Worm (Caenorhabditis elegans) whole organism, young adult: Measurements from ENCODE around the gene F53C11.9.
A peak's percentile ranks its signal among the peaks of the same experiment; 100 is the strongest.

ENCODE experiments used
- B0019.2 ChIP-seq: fragments of 200-800 bp; sonication (Bioruptor generic); conservative IDR thresholded peaks from 2 replicates; pipeline ENCODE4 v1.3.6; 2022; ENCODE audit warnings: missing genetic modification reagents, missing genetic modification characterization, missing compliant biosample characterization
- D2030.7 ChIP-seq: fragments of 200-800 bp; sonication (Bioruptor generic); IDR thresholded peaks from 2 replicates; pipeline ENCODE4 v1.3.6; 2022; ENCODE audit warnings: missing genetic modification reagents, missing genetic modification characterization, missing compliant biosample characterization
- F23B12.7 ChIP-seq: sonication (generic microtip); optimal IDR thresholded peaks from 2 replicates; lab custom pipeline; 2017; ENCODE audit warnings: missing genetic modification characterization, mild to moderate bottlenecking, missing compliant biosample characterization, antibody characterized with exemption, moderate library complexity; ENCODE audit not compliant: insufficient read depth
- F37B4.10 ChIP-seq: fragments of 200-800 bp; sonication (Bioruptor generic); IDR thresholded peaks from 2 replicates; pipeline ENCODE4 v1.3.6; 2022; ENCODE audit warnings: missing genetic modification characterization, missing compliant biosample characterization
- F39B2.1 ChIP-seq: fragments of 200-800 bp; sonication (Bioruptor generic); IDR thresholded peaks from 2 replicates; pipeline ENCODE4 v1.3.6; 2022; ENCODE audit warnings: missing genetic modification reagents, missing genetic modification characterization, missing compliant biosample characterization
- F57C9.4 ChIP-seq: sonication (generic microtip); optimal IDR thresholded peaks from 2 replicates; lab custom pipeline; 2017; ENCODE audit warnings: mild to moderate bottlenecking, missing genetic modification characterization, missing compliant biosample characterization
- T07F8.4 ChIP-seq: sonication (generic microtip); optimal IDR thresholded peaks from 2 replicates; lab custom pipeline; 2016; ENCODE audit warnings: mild to moderate bottlenecking, missing genetic modification characterization, moderate library complexity, missing compliant biosample characterization
- T26A5.8 ChIP-seq: sonication (generic microtip); optimal IDR thresholded peaks from 2 replicates; lab custom pipeline; 2016; ENCODE audit warnings: missing genetic modification characterization, missing compliant biosample characterization
- Y56A3A.18 ChIP-seq: fragments of 200-800 bp; sonication (Bioruptor generic); IDR thresholded peaks from 2 replicates; pipeline ENCODE4 v1.3.6; 2022; ENCODE audit warnings: missing genetic modification reagents, missing genetic modification characterization, missing compliant biosample characterization
- aptf-2 ChIP-seq: fragments of 200-800 bp; sonication (Bioruptor generic); conservative IDR thresholded peaks from 2 replicates; pipeline ENCODE4 v1.3.6; 2022; ENCODE audit warnings: missing genetic modification reagents, missing genetic modification characterization, missing compliant biosample characterization
- attf-5 ChIP-seq: fragments of 200-800 bp; sonication (Bioruptor generic); optimal IDR thresholded peaks from 2 replicates; lab custom pipeline; 2018; ENCODE audit warnings: mild to moderate bottlenecking, missing genetic modification characterization, missing compliant biosample characterization
- bed-1 ChIP-seq: fragments of 200-800 bp; sonication (Bioruptor generic); IDR thresholded peaks from 2 replicates; pipeline ENCODE4 v1.3.6; 2022; ENCODE audit warnings: missing genetic modification reagents, missing genetic modification characterization, missing compliant biosample characterization
- ceh-40 ChIP-seq: fragments of 200-800 bp; sonication (Bioruptor generic); IDR thresholded peaks from 2 replicates; pipeline ENCODE4 v1.3.6; 2022; ENCODE audit warnings: missing genetic modification characterization, missing compliant biosample characterization
- dpff-1 ChIP-seq: sonication (generic microtip); optimal IDR thresholded peaks from 2 replicates; lab custom pipeline; 2017; ENCODE audit warnings: mild to moderate bottlenecking, missing genetic modification characterization, missing compliant biosample characterization
- dpl-1 ChIP-seq: fragments of 150-350 bp; optimal IDR thresholded peaks from 2 replicates; lab custom pipeline; 2014; ENCODE audit warnings: missing biosample characterization, missing genetic modification reagents, missing genetic modification characterization
- efl-1 ChIP-seq: fragments of 150-350 bp; optimal IDR thresholded peaks from 2 replicates; lab custom pipeline; 2014; ENCODE audit warnings: missing biosample characterization, missing genetic modification reagents, missing genetic modification characterization
- egl-18 ChIP-seq: fragments of 200-800 bp; sonication (Bioruptor generic); IDR thresholded peaks from 2 replicates; pipeline ENCODE4 v1.3.6; 2022; ENCODE audit warnings: missing genetic modification reagents, missing genetic modification characterization, missing compliant biosample characterization
- egl-44 ChIP-seq: fragments of 200-800 bp; sonication (Bioruptor generic); IDR thresholded peaks from 2 replicates; pipeline ENCODE4 v1.3.6; 2022; ENCODE audit warnings: missing genetic modification reagents, missing genetic modification characterization, missing compliant biosample characterization
- egrh-3 ChIP-seq: fragments of 200-800 bp; sonication (Bioruptor generic); IDR thresholded peaks from 2 replicates; pipeline ENCODE4 v1.3.6; 2022; ENCODE audit warnings: missing genetic modification reagents, missing genetic modification characterization, missing compliant biosample characterization
- ets-4 ChIP-seq: fragments of 200-800 bp; sonication (Bioruptor generic); optimal IDR thresholded peaks from 2 replicates; lab custom pipeline; 2018; ENCODE audit warnings: mild to moderate bottlenecking, missing genetic modification characterization, missing compliant biosample characterization
- hlh-12 ChIP-seq: sonication (generic microtip); optimal IDR thresholded peaks from 2 replicates; lab custom pipeline; 2016; ENCODE audit warnings: missing genetic modification characterization, missing compliant biosample characterization
- hsf-1 ChIP-seq: fragments of 200-800 bp; sonication (Bioruptor generic); IDR thresholded peaks from 2 replicates; pipeline ENCODE4 v1.3.6; 2022; ENCODE audit warnings: missing genetic modification reagents, missing genetic modification characterization, missing compliant biosample characterization
- lag-1 ChIP-seq: fragments of 200-800 bp; sonication (Bioruptor generic); IDR thresholded peaks from 2 replicates; pipeline ENCODE4 v1.3.6; 2022; ENCODE audit warnings: missing genetic modification reagents, missing genetic modification characterization, missing compliant biosample characterization
- let-526 ChIP-seq: fragments of 200-800 bp; sonication (Bioruptor generic); IDR thresholded peaks from 2 replicates; pipeline ENCODE4 v1.3.6; 2022; ENCODE audit warnings: missing genetic modification reagents, missing genetic modification characterization, missing compliant biosample characterization
- lin-35 ChIP-seq, 3 experiments: fragments of 150-350 bp in 2 of 3; sonication (generic microtip) in 1 of 3; optimal IDR thresholded peaks; 2 replicates each; lab custom pipeline; 2014 to 2018; ENCODE audit warnings: missing biosample characterization in 3 of 3, missing genetic modification characterization in 3 of 3, missing genetic modification reagents in 3 of 3
- lir-1 ChIP-seq: fragments of 200-800 bp; sonication (Bioruptor generic); conservative IDR thresholded peaks from 2 replicates; pipeline ENCODE4 v1.3.6; 2022; ENCODE audit warnings: missing genetic modification reagents, missing genetic modification characterization, missing compliant biosample characterization
- lsl-1 ChIP-seq: fragments of 200-800 bp; sonication (Bioruptor generic); optimal IDR thresholded peaks from 2 replicates; lab custom pipeline; 2018; ENCODE audit warnings: mild to moderate bottlenecking, missing genetic modification characterization, moderate library complexity, missing compliant biosample characterization
- lsy-27 ChIP-seq: sonication (generic microtip); optimal IDR thresholded peaks from 2 replicates; lab custom pipeline; 2017; ENCODE audit warnings: missing genetic modification characterization, mild to moderate bottlenecking, missing compliant biosample characterization, antibody characterized with exemption, missing genotype, borderline replicate concordance; ENCODE audit not compliant: insufficient read depth
- madf-6 ChIP-seq: fragments of 200-800 bp; sonication (Bioruptor generic); IDR thresholded peaks from 2 replicates; pipeline ENCODE4 v1.3.6; 2022; ENCODE audit warnings: missing genetic modification reagents, missing genetic modification characterization, missing compliant biosample characterization
- mcd-1 ChIP-seq: fragments of 200-800 bp; sonication (Bioruptor generic); IDR thresholded peaks from 2 replicates; pipeline ENCODE4 v1.3.6; 2022; ENCODE audit warnings: missing genetic modification reagents, missing genetic modification characterization, missing compliant biosample characterization
- mxl-1 ChIP-seq: sonication (generic microtip); optimal IDR thresholded peaks from 2 replicates; lab custom pipeline; 2016; ENCODE audit warnings: missing genetic modification characterization, missing compliant biosample characterization
- nfya-1 ChIP-seq: sonication (generic microtip); optimal IDR thresholded peaks from 2 replicates; lab custom pipeline; 2017; ENCODE audit warnings: antibody characterized with exemption, missing compliant biosample characterization, missing genetic modification characterization, borderline replicate concordance; ENCODE audit not compliant: insufficient read depth
- nfya-2 ChIP-seq: fragments of 200-800 bp; sonication (Bioruptor generic); IDR thresholded peaks from 2 replicates; pipeline ENCODE4 v1.3.6; 2022; ENCODE audit warnings: missing genetic modification reagents, missing genetic modification characterization, missing compliant biosample characterization
- nhr-120 ChIP-seq: fragments of 200-800 bp; sonication (Bioruptor generic); IDR thresholded peaks from 2 replicates; pipeline ENCODE4 v1.3.6; 2022; ENCODE audit warnings: missing genetic modification characterization, missing compliant biosample characterization
- nhr-80 ChIP-seq: sonication (generic microtip); optimal IDR thresholded peaks from 2 replicates; lab custom pipeline; 2016; ENCODE audit warnings: missing genetic modification characterization, missing compliant biosample characterization
- rpc-1 ChIP-seq, 2 experiments: fragments of 150-350 bp in 1 of 2; sonication (generic microtip) in 1 of 2; optimal IDR thresholded peaks; 2 replicates each; lab custom pipeline; 2014 to 2018; ENCODE audit warnings: missing biosample characterization in 1 of 2, missing genetic modification characterization in 1 of 2, missing genetic modification reagents in 1 of 2, missing genotype in 1 of 2
- snpc-1.1 ChIP-seq: sonication (generic microtip); optimal IDR thresholded peaks from 2 replicates; lab custom pipeline; 2017; ENCODE audit warnings: missing genetic modification characterization, mild to moderate bottlenecking, missing compliant biosample characterization, antibody characterized with exemption, moderate library complexity, missing genotype, missing genetic modification reagents; ENCODE audit not compliant: insufficient read depth
- snpc-4 ChIP-seq, 5 experiments: fragments of 150-350 bp in 1 of 5; sonication (generic microtip) in 4 of 5; optimal IDR thresholded peaks; 2 replicates each; lab custom pipeline; 2014 to 2018; ENCODE audit warnings: missing genetic modification characterization in 5 of 5, missing biosample characterization in 3 of 5, antibody characterized with exemption in 2 of 5, mild to moderate bottlenecking in 2 of 5, missing compliant biosample characterization in 2 of 5, missing genotype in 2 of 5, moderate library complexity in 2 of 5, missing genetic modification reagents in 1 of 5
- unc-130 ChIP-seq: sonication (generic microtip); optimal IDR thresholded peaks from 2 replicates; lab custom pipeline; 2016; ENCODE audit warnings: missing genetic modification reagents, missing genetic modification characterization, missing compliant biosample characterization
- unc-62 ChIP-seq: fragments of 150-350 bp; optimal IDR thresholded peaks from 2 replicates; lab custom pipeline; 2014; ENCODE audit warnings: missing biosample characterization, missing genetic modification reagents, missing genetic modification characterization
- zim-3 ChIP-seq: sonication (generic microtip); optimal IDR thresholded peaks from 2 replicates; lab custom pipeline; 2017; ENCODE audit warnings: mild to moderate bottlenecking, missing genetic modification characterization, moderate library complexity, missing compliant biosample characterization
- ztf-18 ChIP-seq: sonication (generic microtip); optimal IDR thresholded peaks from 2 replicates; lab custom pipeline; 2016; ENCODE audit warnings: missing genotype, mild to moderate bottlenecking, missing genetic modification characterization, missing compliant biosample characterization
- ztf-26 ChIP-seq: sonication (generic microtip); optimal IDR thresholded peaks from 2 replicates; lab custom pipeline; 2017; ENCODE audit warnings: missing genetic modification characterization, missing compliant biosample characterization

The F53C11.9 gene

DNA sequence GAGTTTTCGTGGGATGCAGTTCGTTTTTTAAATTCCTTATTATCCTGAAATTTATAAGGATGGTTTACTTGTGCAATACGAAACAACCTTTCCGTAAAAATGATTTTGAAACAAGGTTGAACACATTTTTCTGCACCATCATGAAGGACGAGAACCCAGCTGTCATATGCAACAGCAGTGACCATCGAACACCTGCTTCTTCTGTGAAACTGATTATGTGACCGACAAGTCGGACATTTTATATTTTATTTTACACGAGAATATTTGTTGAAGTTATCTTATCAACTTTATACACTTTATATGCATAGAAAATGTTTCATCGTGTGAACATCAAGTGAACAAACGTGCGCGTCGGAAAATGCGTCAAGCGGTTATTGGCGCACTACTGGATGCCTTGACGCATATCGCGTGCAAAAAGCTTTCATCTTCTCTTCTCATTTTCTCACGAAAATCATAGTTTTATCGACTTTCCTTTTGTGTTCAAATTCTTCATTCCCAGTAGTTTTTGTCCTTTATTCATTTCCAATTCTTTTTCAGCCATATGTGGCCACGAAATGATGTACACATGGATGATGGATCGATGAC lies 41.1 kb downstream of the F53C11.9 start, which contains the start of gene sel-10 (continued):
- TF ChIP-seq let-526 (GFP tag; lab: Robert Waterston, UW) (no peak), T26A5.8 (tag; lab: Kevin White, UChicago) (no peak), T07F8.4 (no peak), madf-6 (GFP tag; lab: Robert Waterston, UW) (peak; percentile 71; the same call in 1 of the 2 replicates), hsf-1 (GFP tag; lab: Robert Waterston, UW) (no peak), egl-44 (GFP tag; lab: Robert Waterston, UW) (no peak), B0019.2 (GFP tag; lab: Robert Waterston, UW) (no peak), mxl-1 (tag; lab: Kevin White, UChicago) (no peak), egrh-3 (GFP tag; lab: Robert Waterston, UW) (no peak), lsy-27 (tag; lab: Kevin White, UChicago) (no peak), F57C9.4 (tag; lab: Kevin White, UChicago) (no peak), egl-18 (GFP tag; lab: Robert Waterston, UW) (no peak), dpl-1 (GFP tag; lab: Kevin White, UChicago) (peak; percentile 7), lsl-1 (GFP tag; lab: Kevin White, UChicago) (peak; percentile 43), zim-3 (no peak), nfya-1 (tag; lab: Kevin White, UChicago) (no peak), nhr-80 (tag; lab: Kevin White, UChicago) (peak; percentile 66), D2030.7 (GFP tag; lab: Robert Waterston, UW) (no peak), ceh-40 (no peak), lin-35 (GFP tag; optimal IDR thresholded peaks at IDR 0.05; lab: Kevin White, UChicago) (peak in 1 of 3 experiments; percentile 79), F39B2.1 (GFP tag; lab: Robert Waterston, UW) (no peak), snpc-4 (GFP tag; optimal IDR thresholded peaks at IDR 0.05; lab: Kevin White, UChicago) (peak; percentile 65), snpc-4 (tag; optimal IDR thresholded peaks at IDR 0.05; lab: Kevin White, UChicago) (peak in 2 of 4 experiments; percentile 33 to 65), mcd-1 (GFP tag; lab: Robert Waterston, UW) (peak; percentile 77), snpc-1.1 (tag; lab: Kevin White, UChicago) (no peak), aptf-2 (GFP tag; lab: Robert Waterston, UW) (no peak), hlh-12 (tag; lab: Kevin White, UChicago) (no peak), lag-1 (GFP tag; lab: Robert Waterston, UW) (no peak), dpff-1 (tag; lab: Kevin White, UChicago) (no peak), lir-1 (GFP tag; lab: Robert Waterston, UW) (no peak; the same call in 1 of the 2 replicates), F37B4.10 (no peak), ztf-26 (tag; lab: Kevin White, UChicago) (no peak), unc-130 (GFP tag; lab: Kevin White, UChicago) (no peak), bed-1 (GFP tag; lab: Robert Waterston, UW) (no peak), nfya-2 (GFP tag; lab: Robert Waterston, UW) (no peak), ets-4 (GFP tag; lab: Kevin White, UChicago) (no peak), rpc-1 (optimal IDR thresholded peaks at IDR 0.05; lab: Kevin White, UChicago) (no peak), rpc-1 (tag; optimal IDR thresholded peaks at IDR 0.05; lab: Kevin White, UChicago) (no peak), unc-62 (GFP tag; lab: Kevin White, UChicago) (no peak), nhr-120 (no peak), attf-5 (peak; percentile 35), ztf-18 (peak; percentile 95), F23B12.7 (peak; percentile 40), efl-1 (GFP tag; lab: Kevin White, UChicago) (peak; percentile 15), Y56A3A.18 (no peak)
